Fruit fly (Drosophila melanogaster) whole organism: Measurements from ENCODE around the gene CG1440.

ENCODE experiments used
- CG8478 ChIP-seq: fragments of >200 bp; optimal IDR thresholded peaks from 2 replicates; lab custom pipeline; 2018; ENCODE audit warnings: inconsistent platforms
- Dll ChIP-seq: fragments of >200 bp; optimal IDR thresholded peaks from 2 replicates; lab custom pipeline; 2017
- EcR ChIP-seq, 2 experiments: fragments of >200 bp; optimal IDR thresholded peaks; 2 replicates each; lab custom pipeline; 2017; ENCODE audit warnings: missing biosample characterization in 2 of 2, missing genetic modification characterization in 2 of 2, missing genetic modification reagents in 2 of 2
- pan ChIP-seq: fragments of >200 bp; optimal IDR thresholded peaks from 2 replicates; lab custom pipeline; 2017
- psq ChIP-seq: fragments of >200 bp; optimal IDR thresholded peaks from 2 replicates; lab custom pipeline; 2017
- usp ChIP-seq: fragments of >200 bp; optimal IDR thresholded peaks from 2 replicates; lab custom pipeline; 2017; ENCODE audit warnings: missing biosample characterization, missing genetic modification characterization, mixed read lengths

dm6 chrX:8459452-8460040 lies 22.7 kb downstream of the CG1440 start:
- TF ChIP-seq CG8478, result no peak
- no peak for TF ChIP-seq Dll (lab: Kevin White, UChicago)
- no peak for TF ChIP-seq psq (lab: Kevin White, UChicago)
- TF ChIP-seq pan (lab: Kevin White, UChicago), result no peak
- TF ChIP-seq usp (GFP tag; lab: Kevin White, UChicago), result no peak
- TF ChIP-seq EcR (GFP tag; optimal IDR thresholded peaks at IDR 0.05; lab: Kevin White, UChicago), result no peak
